Worm (Caenorhabditis elegans): ENCODE data around the gene ctsa-3.2.

DNA sequence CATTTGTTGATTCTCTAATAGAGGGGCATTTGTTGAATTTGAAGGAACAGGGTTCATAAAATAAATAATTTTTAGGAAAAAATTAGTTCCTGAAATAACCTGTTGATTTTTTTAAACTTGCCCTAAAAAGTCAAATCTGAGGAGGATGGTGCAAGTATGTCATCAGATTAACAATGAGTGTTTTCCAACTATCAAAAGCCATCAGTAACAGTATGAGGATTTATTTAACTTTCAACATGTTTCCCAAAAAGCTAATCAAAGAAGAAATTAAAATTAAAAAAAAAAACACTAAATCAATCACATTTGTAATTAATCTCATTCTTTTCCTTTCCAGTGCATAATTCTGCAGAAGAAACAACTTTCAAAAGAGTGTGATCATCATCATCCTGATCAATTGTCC, 15.4 kb upstream of the ctsa-3.2 start, which contains the start of gene chil-5:
- no peak for TF ChIP-seq tbx-11 (GFP tag; IDR thresholded peaks at IDR 0.05)
- TF ChIP-seq ama-1 (optimal IDR thresholded peaks at IDR 0.05): no peak
- no peak for TF ChIP-seq ceh-36 (tag; optimal IDR thresholded peaks at IDR 0.05)
- no peak for TF ChIP-seq aly-1 (tag; optimal IDR thresholded peaks at IDR 0.05)
- TF ChIP-seq hmg-4 (GFP tag; optimal IDR thresholded peaks at IDR 0.05): no peak
- TF ChIP-seq tbx-37 (GFP tag; conservative IDR thresholded peaks at IDR 0.05): no peak
- TF ChIP-seq ceh-13 (GFP tag; optimal IDR thresholded peaks at IDR 0.05): no peak
- no peak for TF ChIP-seq scrt-1 (GFP tag; IDR thresholded peaks at IDR 0.05)
- no peak for TF ChIP-seq flt-1 (GFP tag; IDR thresholded peaks at IDR 0.05)
- TF ChIP-seq tra-4 (tag; optimal IDR thresholded peaks at IDR 0.05): no peak
- no peak for TF ChIP-seq B0310.2 (tag; optimal IDR thresholded peaks at IDR 0.05)
- no peak for TF ChIP-seq sea-1 (GFP tag; conservative IDR thresholded peaks at IDR 0.05)
- TF ChIP-seq ets-7 (tag; optimal IDR thresholded peaks at IDR 0.05): no peak
